Fruit fly (Drosophila melanogaster) whole organism: ENCODE data around the gene indra.

Experiments used
- CG8478 ChIP-seq: fragments of >200 bp; optimal IDR thresholded peaks from 2 replicates; lab custom pipeline; 2018; ENCODE audit warnings: inconsistent platforms
- pan ChIP-seq: fragments of >200 bp; optimal IDR thresholded peaks from 2 replicates; lab custom pipeline; 2017
- psq ChIP-seq: fragments of >200 bp; optimal IDR thresholded peaks from 2 replicates; lab custom pipeline; 2017

DNA sequence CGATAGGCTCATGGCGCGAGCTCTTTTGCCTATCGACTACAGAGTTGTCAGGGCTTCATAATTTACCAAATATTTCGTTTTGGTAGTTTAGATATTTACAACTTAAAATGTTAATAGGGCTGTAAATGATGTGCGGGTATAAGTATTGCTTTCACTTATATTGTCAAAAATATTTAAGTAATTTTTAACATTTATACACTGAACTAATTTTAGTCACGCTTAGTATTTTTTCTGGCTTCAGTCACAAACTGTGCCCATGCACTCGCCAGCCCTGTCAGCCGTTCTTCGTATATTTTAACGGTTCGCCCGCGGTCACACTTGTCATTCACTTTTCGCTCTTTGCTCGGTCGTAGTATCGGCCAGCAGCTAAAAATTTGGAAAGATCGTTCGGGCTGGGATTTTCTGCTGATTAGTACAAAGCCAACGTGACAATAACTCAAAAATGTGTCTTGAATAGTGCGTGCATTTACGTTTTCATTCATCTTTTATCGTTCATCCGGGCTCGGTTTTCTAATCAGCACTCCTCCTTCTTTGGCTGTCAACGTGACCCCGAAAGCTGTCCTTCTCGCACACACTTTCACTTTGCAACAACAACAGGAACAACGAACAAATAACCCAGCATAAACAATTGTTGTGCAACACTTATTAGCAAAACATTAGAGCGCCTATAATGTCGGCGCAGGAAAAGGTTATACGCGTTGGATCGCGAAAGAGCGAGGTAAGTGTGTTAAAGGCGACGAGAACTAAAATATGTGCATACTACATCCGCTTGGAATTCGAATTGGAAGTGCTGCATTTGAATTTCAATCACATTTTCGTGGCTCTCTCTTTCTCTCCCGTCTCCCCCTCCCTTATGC lies 7.4 kb downstream of the indra start, which contains the start of the genes Hmbs and CG2211:
- TF ChIP-seq psq (lab: Kevin White, UChicago) (no peak), pan (lab: Kevin White, UChicago) (no peak), CG8478 (no peak)
